Worm (Caenorhabditis elegans) whole organism, L1 larva: ENCODE data around the gene Y56A3A.7.

ENCODE experiments used
- C16A3.4 ChIP-seq: fragments of 150-350 bp; optimal IDR thresholded peaks from 2 replicates; lab custom pipeline; 2014; ENCODE audit warnings: missing biosample characterization, missing genetic modification characterization
- Y116A8C.19 ChIP-seq: sonication (generic microtip); optimal IDR thresholded peaks from 2 replicates; lab custom pipeline; 2016; ENCODE audit warnings: missing compliant biosample characterization, missing genetic modification characterization, borderline replicate concordance
- aha-1 ChIP-seq: fragments of 150-350 bp; optimal IDR thresholded peaks from 2 replicates; lab custom pipeline; 2014; ENCODE audit warnings: missing biosample characterization, missing genetic modification characterization
- aly-2 ChIP-seq: fragments of 150-350 bp; optimal IDR thresholded peaks from 2 replicates; lab custom pipeline; 2014; ENCODE audit warnings: missing biosample characterization, missing genetic modification characterization
- ama-1 ChIP-seq: fragments of 150-350 bp; optimal IDR thresholded peaks from 2 replicates; lab custom pipeline; 2014
- blmp-1 ChIP-seq: fragments of 150-350 bp; optimal IDR thresholded peaks from 2 replicates; lab custom pipeline; 2014; ENCODE audit warnings: missing biosample characterization, missing genetic modification characterization
- ceh-8 ChIP-seq: fragments of 200-800 bp; sonication (Bioruptor generic); optimal IDR thresholded peaks from 2 replicates; lab custom pipeline; 2018; ENCODE audit warnings: mild to moderate bottlenecking, missing genetic modification characterization, moderate library complexity, missing compliant biosample characterization
- dsc-1 ChIP-seq: sonication (generic microtip); optimal IDR thresholded peaks from 2 replicates; lab custom pipeline; 2016; ENCODE audit warnings: mild to moderate bottlenecking, missing genetic modification characterization, missing compliant biosample characterization
- efl-1 ChIP-seq, 4 experiments: fragments of 150-350 bp; optimal IDR thresholded peaks in 3 of 4; peaks in 1 of 4; 1 replicate in 1 of 4; 2 replicates in 3 of 4; lab custom pipeline; 2014; ENCODE audit warnings: missing biosample characterization in 2 of 4, missing genetic modification characterization in 2 of 4, missing genetic modification reagents in 2 of 4
- egl-27 ChIP-seq, 2 experiments: fragments of 150-350 bp in 1 of 2; sonication (generic microtip); optimal IDR thresholded peaks; 3 replicates each; lab custom pipeline; 2017 to 2018; ENCODE audit warnings: missing biosample characterization in 2 of 2, missing genetic modification characterization in 2 of 2, missing genetic modification reagents in 2 of 2
- elt-2 ChIP-seq: sonication (generic microtip); optimal IDR thresholded peaks from 2 replicates; lab custom pipeline; 2016; ENCODE audit warnings: missing genetic modification characterization, mild to moderate bottlenecking, inconsistent platforms, missing compliant biosample characterization, missing genetic modification reagents
- elt-3 ChIP-seq, 6 experiments: fragments of 150-350 bp in 1 of 6; sonication (generic microtip); optimal IDR thresholded peaks; 2 replicates each; lab custom pipeline; 2017 to 2018; ENCODE audit warnings: missing biosample characterization in 6 of 6, missing genetic modification characterization in 6 of 6, inconsistent platforms in 1 of 6
- ets-5 ChIP-seq: fragments of 200-800 bp; sonication (Bioruptor generic); IDR thresholded peaks from 2 replicates; pipeline ENCODE4 v1.3.6; 2022; ENCODE audit warnings: missing genetic modification characterization, missing compliant biosample characterization
- fkh-4 ChIP-seq: sonication (generic microtip); optimal IDR thresholded peaks from 2 replicates; lab custom pipeline; 2016; ENCODE audit warnings: missing compliant biosample characterization, missing genetic modification characterization, borderline replicate concordance
- fkh-8 ChIP-seq: sonication (generic microtip); optimal IDR thresholded peaks from 2 replicates; lab custom pipeline; 2016; ENCODE audit warnings: mild to moderate bottlenecking, missing genetic modification characterization, missing compliant biosample characterization
- grh-1 ChIP-seq: fragments of 200-800 bp; sonication (Bioruptor generic); IDR thresholded peaks from 2 replicates; pipeline ENCODE4 v1.3.6; 2022; ENCODE audit warnings: missing genetic modification reagents, missing genetic modification characterization, missing compliant biosample characterization
- hlh-17 ChIP-seq: fragments of 200-800 bp; sonication (Bioruptor generic); optimal IDR thresholded peaks from 2 replicates; lab custom pipeline; 2018; ENCODE audit warnings: missing genetic modification characterization, mild to moderate bottlenecking, missing compliant biosample characterization, moderate library complexity, borderline replicate concordance
- lin-13 ChIP-seq: fragments of 150-350 bp; optimal IDR thresholded peaks from 2 replicates; lab custom pipeline; 2014; ENCODE audit warnings: missing biosample characterization, missing genetic modification reagents, missing genetic modification characterization
- lin-15B ChIP-seq: fragments of 150-350 bp; sonication (generic microtip); optimal IDR thresholded peaks from 3 replicates; lab custom pipeline; 2014; ENCODE audit warnings: missing biosample characterization, missing genetic modification characterization
- lin-35 ChIP-seq, 2 experiments: fragments of 150-350 bp; optimal IDR thresholded peaks; 2 replicates each; lab custom pipeline; 2014; ENCODE audit warnings: missing biosample characterization in 2 of 2, missing genetic modification characterization in 2 of 2, missing genetic modification reagents in 2 of 2
- lsy-2 ChIP-seq, 2 experiments: fragments of 150-350 bp; optimal IDR thresholded peaks; 2 replicates each; lab custom pipeline; 2014; ENCODE audit warnings: missing biosample characterization in 2 of 2, missing genetic modification characterization in 2 of 2
- mep-1 ChIP-seq: fragments of 150-350 bp; optimal IDR thresholded peaks from 2 replicates; lab custom pipeline; 2014; ENCODE audit warnings: missing biosample characterization, missing genetic modification characterization
- nhr-11 ChIP-seq: fragments of 150-350 bp; optimal IDR thresholded peaks from 2 replicates; lab custom pipeline; 2014; ENCODE audit warnings: missing biosample characterization, missing genetic modification characterization
- nhr-12 ChIP-seq: sonication (generic microtip); optimal IDR thresholded peaks from 2 replicates; lab custom pipeline; 2017; ENCODE audit warnings: missing biosample characterization, missing genetic modification characterization
- nhr-19 ChIP-seq: fragments of 200-800 bp; sonication (Bioruptor generic); conservative IDR thresholded peaks from 2 replicates; pipeline ENCODE4 v1.3.6; 2022; ENCODE audit warnings: missing genetic modification characterization, missing compliant biosample characterization
- nhr-237 ChIP-seq: fragments of 150-350 bp; optimal IDR thresholded peaks from 2 replicates; lab custom pipeline; 2014; ENCODE audit warnings: missing biosample characterization, missing genetic modification characterization
- nhr-28 ChIP-seq: fragments of 150-350 bp; optimal IDR thresholded peaks from 2 replicates; lab custom pipeline; 2014; ENCODE audit warnings: missing biosample characterization, missing genetic modification characterization
- nhr-47 ChIP-seq: sonication (generic microtip); optimal IDR thresholded peaks from 2 replicates; lab custom pipeline; 2016; ENCODE audit warnings: mild to moderate bottlenecking, missing genetic modification characterization, moderate library complexity, missing compliant biosample characterization
- nhr-71 ChIP-seq: sonication (generic microtip); optimal IDR thresholded peaks from 2 replicates; lab custom pipeline; 2016; ENCODE audit warnings: mild to moderate bottlenecking, missing genetic modification characterization, moderate library complexity, missing compliant biosample characterization
- nhr-76 ChIP-seq: sonication (generic microtip); optimal IDR thresholded peaks from 2 replicates; lab custom pipeline; 2017; ENCODE audit warnings: missing biosample characterization, missing genetic modification characterization
- nhr-77 ChIP-seq: fragments of 150-350 bp; optimal IDR thresholded peaks from 2 replicates; lab custom pipeline; 2014; ENCODE audit warnings: missing biosample characterization, missing genetic modification characterization
- nhr-85 ChIP-seq: sonication (generic microtip); peaks from one replicate; lab custom pipeline; 2016; ENCODE audit warnings: missing genetic modification characterization, inconsistent platforms, missing compliant biosample characterization
- nhr-90 ChIP-seq: sonication (generic microtip); optimal IDR thresholded peaks from 2 replicates; lab custom pipeline; 2016; ENCODE audit warnings: mild to moderate bottlenecking, missing genetic modification characterization, missing compliant biosample characterization; ENCODE audit not compliant: poor library complexity
- pag-3 ChIP-seq: sonication (generic microtip); optimal IDR thresholded peaks from 2 replicates; lab custom pipeline; 2017; ENCODE audit warnings: missing genetic modification characterization, mild to moderate bottlenecking, missing compliant biosample characterization, antibody characterized with exemption, borderline replicate concordance; ENCODE audit not compliant: insufficient read depth
- pax-3 ChIP-seq: fragments of 200-800 bp; sonication (Bioruptor generic); optimal IDR thresholded peaks from 2 replicates; lab custom pipeline; 2018; ENCODE audit warnings: mild to moderate bottlenecking, missing genetic modification characterization, moderate library complexity, missing compliant biosample characterization
- rnt-1 ChIP-seq: sonication (generic microtip); optimal IDR thresholded peaks from 2 replicates; lab custom pipeline; 2016; ENCODE audit warnings: mild to moderate bottlenecking, missing genetic modification characterization, moderate library complexity, missing compliant biosample characterization
- skn-1 ChIP-seq: fragments of 150-350 bp; optimal IDR thresholded peaks from 2 replicates; lab custom pipeline; 2014; ENCODE audit warnings: missing biosample characterization, missing genetic modification characterization
- snu-23 ChIP-seq: sonication (generic microtip); optimal IDR thresholded peaks from 2 replicates; lab custom pipeline; 2016; ENCODE audit warnings: missing genetic modification characterization, missing compliant biosample characterization
- sptf-1 ChIP-seq: fragments of 150-350 bp; optimal IDR thresholded peaks from 2 replicates; lab custom pipeline; 2014; ENCODE audit warnings: missing biosample characterization, missing genetic modification characterization
- tbx-2 ChIP-seq: sonication (generic microtip); optimal IDR thresholded peaks from 2 replicates; lab custom pipeline; 2016; ENCODE audit warnings: missing genetic modification characterization, missing compliant biosample characterization
- unc-30 ChIP-seq: sonication (generic microtip); optimal IDR thresholded peaks from 2 replicates; lab custom pipeline; 2017; ENCODE audit warnings: missing biosample characterization, missing genetic modification characterization
- unc-62 ChIP-seq: fragments of 150-350 bp; optimal IDR thresholded peaks from 2 replicates; lab custom pipeline; 2014; ENCODE audit warnings: missing biosample characterization, missing genetic modification reagents, missing genetic modification characterization
- vab-15 ChIP-seq: sonication (generic microtip); optimal IDR thresholded peaks from 2 replicates; lab custom pipeline; 2017; ENCODE audit warnings: missing genotype, mild to moderate bottlenecking, missing genetic modification characterization, missing compliant biosample characterization
- zip-4 ChIP-seq: fragments of 200-800 bp; sonication (Bioruptor generic); optimal IDR thresholded peaks from 2 replicates; lab custom pipeline; 2018; ENCODE audit warnings: mild to moderate bottlenecking, missing genetic modification characterization, moderate library complexity, missing compliant biosample characterization
- ztf-4 ChIP-seq: fragments of 150-350 bp; optimal IDR thresholded peaks from 2 replicates; lab custom pipeline; 2014; ENCODE audit warnings: missing biosample characterization, missing genetic modification characterization

The Y56A3A.7 gene

ce11 chrIII:11931960-11932359 lies 14.9 kb downstream of the Y56A3A.7 start:
- no peak for TF ChIP-seq nhr-11
- peak; percentile 30 for TF ChIP-seq nhr-85 (tag; lab: Kevin White, UChicago)

ce11 chrIII:11930899-11931298 lies 15.9 kb downstream of the Y56A3A.7 start:
- no peak for TF ChIP-seq lin-35 (GFP tag; optimal IDR thresholded peaks at IDR 0.05; lab: Kevin White, UChicago)
- TF ChIP-seq nhr-19 = 0 out of 2 replicates have a peak, but pooled peaks have one; percentile 2
- TF ChIP-seq efl-1 (optimal IDR thresholded peaks at IDR 0.05; lab: Kevin White, UChicago) = no peak
- peak in 1 of 2 experiments; percentile 54 for TF ChIP-seq efl-1 (GFP tag; optimal IDR thresholded peaks at IDR 0.05 in 1 of 2; lab: Kevin White, UChicago)

DNA sequence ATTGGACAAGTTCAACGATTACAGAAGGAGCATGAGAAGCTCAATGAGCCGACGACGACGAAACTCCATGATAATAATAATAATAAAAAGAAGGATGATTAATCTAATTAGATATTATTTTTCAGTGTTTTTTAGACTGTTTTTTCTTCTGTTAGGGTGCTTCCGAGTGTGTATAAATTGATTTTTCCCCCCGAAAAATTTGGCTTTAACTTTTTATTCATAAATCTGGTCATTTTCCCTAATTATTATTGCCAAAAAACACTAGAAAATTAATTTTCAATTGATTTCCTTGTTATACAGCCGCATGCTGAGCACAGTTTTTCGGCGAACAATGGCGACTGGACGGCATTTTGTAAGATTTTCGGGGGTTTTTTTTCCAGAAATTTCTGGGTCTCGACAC lies 23.2 kb downstream of the Y56A3A.7 start, which contains the start of gene nft-1:
TSS of gene nft-1 (plus strand) at position 301 of the 400 bp plus-strand sequence.
- TF ChIP-seq nhr-71 (tag; lab: Kevin White, UChicago) (no peak), nhr-12 (no peak), grh-1 (no peak), nhr-76 (tag; lab: Kevin White, UChicago) (no peak), elt-2 (tag; lab: Kevin White, UChicago) (no peak), efl-1 (optimal IDR thresholded peaks at IDR 0.05; lab: Kevin White, UChicago) (no peak), efl-1 (GFP tag; optimal IDR thresholded peaks at IDR 0.05 in 1 of 2; lab: Kevin White, UChicago) (peak in 1 of 2 experiments; percentile 2)
- TF ChIP-seq, all 84 proteins: peak for 1

ce11 chrIII:11921658-11922098 lies 25.1 kb downstream of the Y56A3A.7 start, which contains the start of gene Y56A3A.22:
Y56A3A.22 (plus strand) TSS chrIII:11921692.
- TF ChIP-seq unc-30 (tag; lab: Kevin White, UChicago) (no peak), tbx-2 (tag; lab: Kevin White, UChicago) (peak; percentile 7), skn-1 (no peak), unc-62 (no peak), fkh-4 (no peak), vab-15 (tag; lab: Kevin White, UChicago) (no peak), Y116A8C.19 (no peak), pax-3 (tag; lab: Kevin White, UChicago) (peak; percentile 33), nhr-71 (tag; lab: Kevin White, UChicago) (peak; percentile 62), elt-2 (tag; lab: Kevin White, UChicago) (peak; percentile 29), ets-5 (GFP tag; lab: Robert Waterston, UW) (no peak), pag-3 (tag; lab: Kevin White, UChicago) (no peak), C16A3.4 (tag; lab: Kevin White, UChicago) (no peak), nhr-90 (tag; lab: Kevin White, UChicago) (peak; percentile 57), lin-15B (no peak), aha-1 (tag; lab: Kevin White, UChicago) (no peak), nhr-19 (no peak), blmp-1 (no peak), nhr-77 (tag; lab: Kevin White, UChicago) (no peak), nhr-237 (tag; lab: Kevin White, UChicago) (no peak), nhr-28 (no peak), elt-3 (tag; optimal IDR thresholded peaks at IDR 0.05; lab: Kevin White, UChicago) (no peak), nhr-47 (peak; percentile 40), fkh-8 (tag; lab: Kevin White, UChicago) (no peak), hlh-17 (GFP tag; lab: Kevin White, UChicago) (peak; percentile 43), sptf-1 (no peak), efl-1 (optimal IDR thresholded peaks at IDR 0.05; lab: Kevin White, UChicago) (peak; percentile 7 to 18), efl-1 (GFP tag; optimal IDR thresholded peaks at IDR 0.05 in 1 of 2; lab: Kevin White, UChicago) (peak in 1 of 2 experiments; percentile 91), mep-1 (no peak), ceh-8 (no peak), rnt-1 (tag; lab: Kevin White, UChicago) (peak; percentile 39), grh-1 (peak; percentile 25), snu-23 (peak; percentile 14), lin-13 (GFP tag; lab: Kevin White, UChicago) (no peak), aly-2 (tag; lab: Kevin White, UChicago) (peak; percentile 70), lsy-2 (tag; optimal IDR thresholded peaks at IDR 0.05; lab: Kevin White, UChicago) (peak in 1 of 2 experiments; percentile 7), zip-4 (GFP tag; lab: Kevin White, UChicago) (peak; percentile 27), ama-1 (lab: Kevin White, UChicago) (peak; percentile 86), ztf-4 (tag; lab: Kevin White, UChicago) (peak; percentile 80), egl-27 (tag; optimal IDR thresholded peaks at IDR 0.05; lab: Kevin White, UChicago) (no peak), dsc-1 (tag; lab: Kevin White, UChicago) (no peak), nhr-11 (no peak)
